Fruit fly (Drosophila melanogaster) whole organism, embryonic: ENCODE data around the gene CG16903.
A peak's percentile ranks its signal among the peaks of the same experiment; 100 is the strongest.

ENCODE experiments used
- B-H2 ChIP-seq: fragments of 200-800 bp; sonication (Bioruptor generic); optimal IDR thresholded peaks from 2 replicates; lab custom pipeline; 2018; ENCODE audit warnings: missing biosample characterization, mild to moderate bottlenecking, missing genetic modification characterization
- CG10321 ChIP-seq: fragments of 200-800 bp; sonication (Bioruptor generic); IDR thresholded peaks from 2 replicates; pipeline ENCODE4 v1.3.6; 2022; ENCODE audit warnings: missing biosample characterization, missing genetic modification characterization
- CG10462 ChIP-seq: fragments of 200-800 bp; sonication (Bioruptor generic); optimal IDR thresholded peaks from 2 replicates; lab custom pipeline; 2016; ENCODE audit warnings: missing biosample characterization, missing genetic modification characterization
- CG12391 ChIP-seq: fragments of 200-800 bp; sonication (Bioruptor generic); optimal IDR thresholded peaks from 3 replicates; lab custom pipeline; 2018; ENCODE audit warnings: missing biosample characterization, mild to moderate bottlenecking, missing genetic modification characterization, moderate library complexity
- CG12744 ChIP-seq: fragments of 200-800 bp; sonication (Bioruptor generic); optimal IDR thresholded peaks from 2 replicates; lab custom pipeline; 2016; ENCODE audit warnings: missing biosample characterization, missing genetic modification characterization
- CG15479 ChIP-seq: fragments of 200-800 bp; sonication (Bioruptor generic); optimal IDR thresholded peaks from 3 replicates; lab custom pipeline; 2019; ENCODE audit warnings: missing biosample characterization, mild to moderate bottlenecking, missing genetic modification characterization, moderate library complexity
- CG1603 ChIP-seq: fragments of 200-800 bp; sonication (Bioruptor generic); optimal IDR thresholded peaks from 2 replicates; lab custom pipeline; 2019; ENCODE audit warnings: missing biosample characterization, mild to moderate bottlenecking, missing genetic modification characterization, moderate library complexity
- CG16815 ChIP-seq: fragments of 200-800 bp; sonication (Bioruptor generic); optimal IDR thresholded peaks from 3 replicates; lab custom pipeline; 2017; ENCODE audit warnings: missing biosample characterization, mild to moderate bottlenecking, missing genetic modification characterization
- CG17361 ChIP-seq: fragments of 200-800 bp; sonication (Bioruptor generic); IDR thresholded peaks from 3 replicates; pipeline ENCODE4 v1.3.6; 2022; ENCODE audit warnings: missing biosample characterization, missing genetic modification characterization
- CG1792 ChIP-seq: fragments of 200-800 bp; sonication (Bioruptor generic); optimal IDR thresholded peaks from 2 replicates; lab custom pipeline; 2016; ENCODE audit warnings: missing biosample characterization, missing genetic modification characterization
- CG2875 ChIP-seq: fragments of 200-800 bp; sonication (Bioruptor generic); optimal IDR thresholded peaks from 2 replicates; lab custom pipeline; 2017; ENCODE audit warnings: missing biosample characterization, mild to moderate bottlenecking, missing genetic modification characterization, missing genetic modification reagents
- CG31441 ChIP-seq: fragments of 200-800 bp; sonication (Bioruptor generic); IDR thresholded peaks from 2 replicates; pipeline ENCODE4 v1.3.6; 2022; ENCODE audit warnings: missing biosample characterization, missing genetic modification characterization
- CG3163 ChIP-seq: fragments of 200-800 bp; sonication (Bioruptor generic); optimal IDR thresholded peaks from 3 replicates; lab custom pipeline; 2016; ENCODE audit warnings: missing biosample characterization, missing genetic modification characterization
- CG3281 ChIP-seq: fragments of 200-800 bp; sonication (Bioruptor generic); optimal IDR thresholded peaks from 3 replicates; lab custom pipeline; 2017; ENCODE audit warnings: missing biosample characterization, mild to moderate bottlenecking, missing genetic modification characterization
- CG34376 ChIP-seq: fragments of 200-800 bp; sonication (Bioruptor generic); optimal IDR thresholded peaks from 2 replicates; lab custom pipeline; 2018; ENCODE audit warnings: missing biosample characterization, mild to moderate bottlenecking, missing genetic modification characterization
- CG34422 ChIP-seq: fragments of 200-800 bp; sonication (Bioruptor generic); IDR thresholded peaks from 3 replicates; pipeline ENCODE4 v1.3.6; 2022; ENCODE audit warnings: missing biosample characterization, missing genetic modification characterization
- CG4282 ChIP-seq: fragments of 200-800 bp; sonication (Bioruptor generic); optimal IDR thresholded peaks from 2 replicates; lab custom pipeline; 2016; ENCODE audit warnings: missing biosample characterization, missing genetic modification characterization
- CG4854 ChIP-seq: fragments of 200-800 bp; sonication (Bioruptor generic); optimal IDR thresholded peaks from 2 replicates; lab custom pipeline; 2016; ENCODE audit warnings: missing biosample characterization, missing genetic modification characterization, inconsistent platforms
- CG8388 ChIP-seq: fragments of 200-800 bp; sonication (Bioruptor generic); optimal IDR thresholded peaks from 2 replicates; lab custom pipeline; 2019; ENCODE audit warnings: missing biosample characterization, mild to moderate bottlenecking, missing genetic modification characterization, moderate library complexity
- Camta ChIP-seq: fragments of 200-800 bp; sonication (Bioruptor generic); optimal IDR thresholded peaks from 2 replicates; lab custom pipeline; 2016; ENCODE audit warnings: missing biosample characterization, missing genetic modification characterization
- D19A ChIP-seq: fragments of 200-800 bp; optimal IDR thresholded peaks from 3 replicates; lab custom pipeline; 2019; ENCODE audit warnings: missing biosample characterization, mild to moderate bottlenecking, missing genetic modification characterization, moderate library complexity
- D19B ChIP-seq: fragments of 200-800 bp; sonication (Bioruptor generic); optimal IDR thresholded peaks from 2 replicates; lab custom pipeline; 2017; ENCODE audit warnings: missing biosample characterization, mild to moderate bottlenecking, missing genetic modification characterization
- Dfd ChIP-seq, 2 experiments: fragments of >200 bp; optimal IDR thresholded peaks; 2 replicates each; lab custom pipeline; 2017; ENCODE audit warnings: missing biosample characterization in 2 of 2, missing genetic modification characterization in 2 of 2
- Dip2 ChIP-seq: fragments of 200-800 bp; sonication (Bioruptor generic); IDR thresholded peaks from 2 replicates; pipeline ENCODE4 v1.3.6; 2022; ENCODE audit warnings: missing biosample characterization, missing genetic modification characterization
- Dip3 ChIP-seq: fragments of 200-800 bp; sonication (Bioruptor generic); optimal IDR thresholded peaks from 3 replicates; lab custom pipeline; 2016; ENCODE audit warnings: missing biosample characterization, missing genetic modification characterization
- Hmr ChIP-seq: fragments of 200-800 bp; sonication (Bioruptor generic); optimal IDR thresholded peaks from 3 replicates; lab custom pipeline; 2017; ENCODE audit warnings: mild to moderate bottlenecking, missing biosample characterization, missing genetic modification reagents, missing genetic modification characterization
- Mad ChIP-seq: fragments of 200-800 bp; sonication (Bioruptor generic); optimal IDR thresholded peaks from 2 replicates; lab custom pipeline; 2016; ENCODE audit warnings: missing biosample characterization, missing genetic modification characterization
- ato ChIP-seq: fragments of 200-800 bp; sonication (Bioruptor generic); IDR thresholded peaks from 2 replicates; pipeline ENCODE4 v1.3.6; 2022; ENCODE audit warnings: missing biosample characterization, missing genetic modification characterization; ENCODE audit not compliant: partially characterized antibody
- bbx ChIP-seq: fragments of 200-800 bp; sonication (Bioruptor generic); IDR thresholded peaks from 2 replicates; pipeline ENCODE4 v1.3.6; 2022; ENCODE audit warnings: missing biosample characterization, missing genetic modification characterization; ENCODE audit not compliant: partially characterized antibody
- ci ChIP-seq: fragments of 200-800 bp; sonication (Bioruptor generic); IDR thresholded peaks from 3 replicates; pipeline ENCODE4 v1.3.6; 2022; ENCODE audit warnings: missing biosample characterization, missing genetic modification characterization
- gfzf ChIP-seq: fragments of 200-800 bp; sonication (Bioruptor generic); optimal IDR thresholded peaks from 2 replicates; lab custom pipeline; 2016; ENCODE audit warnings: missing biosample characterization, mild to moderate bottlenecking, missing genetic modification characterization, moderate library complexity
- gt ChIP-seq: fragments of 200-800 bp; sonication (Bioruptor generic); IDR thresholded peaks from 2 replicates; pipeline ENCODE4 v1.3.6; 2022; ENCODE audit warnings: missing biosample characterization, missing genetic modification characterization
- hbn ChIP-seq: fragments of 200-800 bp; sonication (Bioruptor generic); IDR thresholded peaks from 2 replicates; pipeline ENCODE4 v1.3.6; 2022; ENCODE audit warnings: missing biosample characterization, missing genetic modification characterization; ENCODE audit not compliant: partially characterized antibody
- lola ChIP-seq, 3 experiments: fragments of >200 bp in 2 of 3; fragments of 200-800 bp in 1 of 3; sonication (Bioruptor generic) in 1 of 3; optimal IDR thresholded peaks; 2 replicates each; lab custom pipeline; 2017 to 2019; ENCODE audit warnings: missing biosample characterization in 3 of 3, missing genetic modification characterization in 3 of 3, mild to moderate bottlenecking in 1 of 3, moderate library complexity in 1 of 3
- maf-S ChIP-seq: fragments of 200-800 bp; sonication (Bioruptor generic); optimal IDR thresholded peaks from 2 replicates; lab custom pipeline; 2016; ENCODE audit warnings: missing biosample characterization, missing genetic modification characterization
- mam ChIP-seq: fragments of 200-800 bp; sonication (Bioruptor generic); optimal IDR thresholded peaks from 3 replicates; lab custom pipeline; 2016; ENCODE audit warnings: missing biosample characterization, missing genetic modification characterization
- mirr ChIP-seq: fragments of 200-800 bp; sonication (Bioruptor generic); optimal IDR thresholded peaks from 3 replicates; lab custom pipeline; 2018; ENCODE audit warnings: missing biosample characterization, mild to moderate bottlenecking, missing genetic modification characterization
- mld ChIP-seq: fragments of 200-800 bp; sonication (Bioruptor generic); IDR thresholded peaks from 3 replicates; pipeline ENCODE4 v1.3.6; 2022; ENCODE audit warnings: missing biosample characterization, missing genetic modification characterization; ENCODE audit not compliant: partially characterized antibody
- pb ChIP-seq: fragments of 200-800 bp; sonication (Bioruptor generic); optimal IDR thresholded peaks from 3 replicates; lab custom pipeline; 2016; ENCODE audit warnings: missing biosample characterization, missing genetic modification characterization
- pho ChIP-seq: fragments of 200-800 bp; sonication (Bioruptor generic); optimal IDR thresholded peaks from 2 replicates; lab custom pipeline; 2016; ENCODE audit warnings: missing biosample characterization, missing genetic modification characterization
- phol ChIP-seq: fragments of 200-800 bp; sonication (Bioruptor generic); optimal IDR thresholded peaks from 3 replicates; lab custom pipeline; 2018; ENCODE audit warnings: missing biosample characterization, mild to moderate bottlenecking, missing genetic modification characterization, moderate library complexity
- repo ChIP-seq: fragments of 200-800 bp; sonication (Bioruptor generic); optimal IDR thresholded peaks from 2 replicates; lab custom pipeline; 2016; ENCODE audit warnings: missing biosample characterization, missing genetic modification characterization
- sim ChIP-seq: fragments of 200-800 bp; sonication (Bioruptor generic); IDR thresholded peaks from 2 replicates; pipeline ENCODE4 v1.3.6; 2022; ENCODE audit warnings: missing biosample characterization, missing genetic modification characterization
- slp2 ChIP-seq: fragments of 200-800 bp; sonication (Bioruptor generic); optimal IDR thresholded peaks from 2 replicates; lab custom pipeline; 2016; ENCODE audit warnings: missing biosample characterization, missing genetic modification characterization
- sr ChIP-seq: fragments of 200-800 bp; sonication (Bioruptor generic); IDR thresholded peaks from 3 replicates; pipeline ENCODE4 v1.3.6; 2022; ENCODE audit warnings: missing biosample characterization, missing genetic modification characterization
- vnd ChIP-seq: fragments of 200-800 bp; sonication (Bioruptor generic); IDR thresholded peaks from 3 replicates; pipeline ENCODE4 v1.3.6; 2022; ENCODE audit warnings: missing biosample characterization, missing genetic modification characterization; ENCODE audit not compliant: partially characterized antibody
- wek ChIP-seq: fragments of 200-800 bp; sonication (Bioruptor generic); optimal IDR thresholded peaks from 3 replicates; lab custom pipeline; 2018; ENCODE audit warnings: missing biosample characterization, mild to moderate bottlenecking, missing genetic modification characterization, moderate library complexity
- wor ChIP-seq: fragments of 200-800 bp; sonication (Bioruptor generic); IDR thresholded peaks from 2 replicates; pipeline ENCODE4 v1.3.6; 2022; ENCODE audit warnings: missing biosample characterization, missing genetic modification characterization
- yki ChIP-seq: fragments of >200 bp; optimal IDR thresholded peaks from 3 replicates; lab custom pipeline; 2018

The CG16903 gene

DNA sequence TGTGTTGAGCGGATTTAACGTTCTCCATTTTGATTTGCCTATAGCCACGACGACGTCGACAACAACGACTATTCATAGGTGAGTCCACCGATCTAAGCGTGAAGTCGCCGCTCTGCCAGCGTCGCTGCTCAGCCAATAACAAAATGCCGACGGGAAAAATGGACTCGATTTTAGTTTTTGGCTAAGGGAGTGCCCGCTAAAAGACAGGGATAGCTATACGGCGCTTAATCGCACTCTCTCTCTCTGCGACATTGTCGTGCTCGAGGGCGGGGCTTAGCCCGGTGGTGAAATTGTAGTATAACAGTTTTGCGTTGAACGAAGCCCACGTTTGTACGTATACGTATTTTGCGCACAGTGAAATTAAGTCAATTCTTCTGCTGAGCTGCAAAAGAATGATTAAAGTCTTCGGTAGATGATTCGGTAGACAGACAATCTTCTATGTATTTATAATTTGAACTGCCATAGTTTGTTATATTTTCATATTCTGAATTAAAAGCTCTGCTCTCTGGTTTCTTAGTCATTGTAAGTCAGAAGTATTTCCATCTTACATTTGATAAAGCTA, 45.4 kb upstream of the CG16903 start (continued):
- TF ChIP-seq mld (GFP tag; lab: Robert Waterston, UW), result no peak
- TF ChIP-seq sr, result no peak
- no peak for TF ChIP-seq gt
- no peak for TF ChIP-seq CG12391 (tag; lab: Kevin White, UChicago)
- TF ChIP-seq lola (GFP tag; optimal IDR thresholded peaks at IDR 0.05; lab: Kevin White, UChicago), result no peak
- no peak for TF ChIP-seq CG1603 (tag; lab: Kevin White, UChicago)
- TF ChIP-seq CG34422, result no peak
- TF ChIP-seq mirr (GFP tag; lab: Kevin White, UChicago), result peak; percentile 7
- TF ChIP-seq CG10321 (GFP tag; lab: Robert Waterston, UW), result peak; percentile 96
- TF ChIP-seq bbx (GFP tag; lab: Robert Waterston, UW), result 0 out of 2 replicates have a peak, but pooled peaks have one; percentile 28
- no peak for TF ChIP-seq wek (GFP tag; lab: Kevin White, UChicago)
- no peak for TF ChIP-seq maf-S (GFP tag; lab: Kevin White, UChicago)
- no peak for TF ChIP-seq mam (GFP tag; lab: Kevin White, UChicago)
- no peak for TF ChIP-seq CG2875 (GFP tag; lab: Kevin White, UChicago)
- TF ChIP-seq CG10462, result no peak
- peak; percentile 67; the same call in 1 of the 3 replicates for TF ChIP-seq ci (GFP tag; lab: Robert Waterston, UW)
- TF ChIP-seq Dip2 (GFP tag; lab: Robert Waterston, UW), result no peak
- TF ChIP-seq CG3281 (GFP tag; lab: Kevin White, UChicago), result no peak
- TF ChIP-seq CG3163 (GFP tag; lab: Kevin White, UChicago), result no peak
- no peak for TF ChIP-seq D19A (tag; lab: Kevin White, UChicago)
- TF ChIP-seq Hmr (GFP tag; lab: Kevin White, UChicago), result no peak
- TF ChIP-seq repo (GFP tag; lab: Kevin White, UChicago), result no peak
- no peak for TF ChIP-seq CG15479 (GFP tag; lab: Kevin White, UChicago)
- TF ChIP-seq phol (tag; lab: Kevin White, UChicago), result peak; percentile 18
- no peak for TF ChIP-seq wor
- TF ChIP-seq CG8388, result peak; percentile 91
- TF ChIP-seq vnd (GFP tag; lab: Robert Waterston, UW), result no peak
- no peak for TF ChIP-seq pb (GFP tag; lab: Kevin White, UChicago)
- no peak for TF ChIP-seq CG1792
- TF ChIP-seq CG4282 (GFP tag; lab: Kevin White, UChicago), result no peak
- no peak for TF ChIP-seq pho (GFP tag; lab: Kevin White, UChicago)

DNA sequence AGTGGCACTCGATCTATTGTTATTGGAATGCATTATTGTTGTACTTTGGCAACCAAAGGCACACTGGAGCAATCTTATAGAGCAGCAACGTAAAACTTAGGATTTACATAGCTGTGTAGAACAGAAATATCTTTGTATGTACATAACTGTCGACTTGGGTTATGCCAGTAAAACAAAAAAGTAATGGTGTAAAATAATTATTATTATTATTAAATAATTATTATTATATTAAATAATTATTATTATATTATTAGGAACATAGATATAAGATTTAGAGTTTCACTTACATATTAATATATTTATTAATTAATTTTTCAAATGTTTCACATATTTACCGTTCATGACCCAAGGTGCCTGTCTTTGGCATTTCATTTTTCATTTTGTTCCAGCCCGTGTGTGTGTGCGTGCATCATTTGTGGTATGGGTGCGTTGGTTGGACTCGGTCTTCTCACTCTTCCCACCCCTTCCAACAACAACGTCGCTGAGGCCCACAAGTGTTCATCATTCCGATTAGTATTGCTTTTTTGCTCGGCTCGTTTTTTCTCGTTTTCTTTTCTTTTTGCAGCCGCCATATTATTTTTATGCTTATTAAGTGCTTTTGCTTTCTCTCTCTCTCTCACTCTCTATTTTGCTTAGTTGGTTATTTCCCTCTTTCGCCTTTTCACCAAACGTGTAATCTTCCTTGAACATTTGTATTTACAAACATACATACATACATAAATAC, 43.9 kb upstream of the CG16903 start:
- peak; percentile 89; the same call in 2 of the 3 replicates for TF ChIP-seq CG34422
- TF ChIP-seq Dip3 (GFP tag; lab: Kevin White, UChicago), result peak; percentile 80
- TF ChIP-seq slp2, result peak; percentile 89
- peak; percentile 97 for TF ChIP-seq CG16815 (GFP tag; lab: Kevin White, UChicago)
- TF ChIP-seq CG31441 (GFP tag; lab: Robert Waterston, UW), result peak; percentile 100
- peak; percentile 94 for TF ChIP-seq B-H2 (GFP tag; lab: Kevin White, UChicago)
- no peak for TF ChIP-seq gfzf (GFP tag; lab: Kevin White, UChicago)
- TF ChIP-seq Mad, result peak; percentile 60
- TF ChIP-seq CG4854 (GFP tag; lab: Kevin White, UChicago), result peak; percentile 76
- peak; percentile 22 for TF ChIP-seq CG12744 (GFP tag; lab: Kevin White, UChicago)
- no peak for TF ChIP-seq CG34376
- TF ChIP-seq ato, result no peak
- peak; percentile 94 for TF ChIP-seq CG4282 (GFP tag; lab: Kevin White, UChicago)
- TF ChIP-seq hbn (GFP tag; lab: Robert Waterston, UW), result no peak
- no peak for TF ChIP-seq Dfd (GFP tag; optimal IDR thresholded peaks at IDR 0.05; lab: Kevin White, UChicago)
- TF ChIP-seq CG17361 (GFP tag; lab: Robert Waterston, UW), result peak; percentile 100
- TF ChIP-seq D19B (GFP tag; lab: Kevin White, UChicago), result peak; percentile 91
- no peak; the same call in 1 of the 2 replicates for TF ChIP-seq sim
- TF ChIP-seq yki (lab: Kevin White, UChicago), result peak; percentile 14
- peak; percentile 76 for TF ChIP-seq Camta
